Fruit fly (Drosophila melanogaster): Measurements from ENCODE around the gene Lar.

Gene Lar

DNA sequence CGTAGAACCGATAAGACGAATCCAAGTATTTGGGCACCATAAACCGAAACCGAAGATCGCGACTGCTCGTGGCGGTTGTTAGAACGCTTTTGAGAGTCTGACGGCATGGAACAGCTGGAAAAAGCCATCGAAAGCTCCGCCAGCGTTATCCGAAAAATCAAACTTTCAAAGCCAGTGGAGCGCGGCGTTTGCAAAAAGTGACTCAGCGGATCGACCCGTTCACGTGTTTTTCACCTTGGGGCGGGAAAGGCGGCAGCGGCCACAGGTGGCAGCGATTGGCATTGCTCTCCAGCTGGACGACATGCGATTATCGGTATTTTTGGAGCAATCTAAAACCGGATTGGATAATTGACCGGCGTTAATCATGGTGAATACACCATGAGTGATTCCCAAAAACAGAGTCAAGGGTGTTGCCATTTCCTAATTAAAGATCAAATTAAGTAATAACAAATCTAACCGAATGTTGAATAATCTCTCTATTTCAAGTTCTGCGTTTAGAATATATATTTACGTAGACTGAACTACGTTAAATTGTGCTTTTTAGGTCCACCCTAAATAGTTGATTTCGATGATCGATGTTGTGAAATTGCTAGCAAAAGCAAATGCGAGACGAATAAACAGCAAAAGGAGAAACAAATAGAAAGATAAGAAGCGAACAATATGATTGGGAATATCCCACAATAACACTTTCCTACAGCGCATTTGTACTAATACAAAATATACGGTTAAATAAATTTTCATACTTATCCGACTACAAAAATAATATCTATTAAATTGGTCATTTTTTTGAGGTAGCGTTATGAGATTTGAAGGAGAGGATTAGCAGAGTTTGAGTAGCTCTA, 39.3 kb upstream of the Lar start, which contains the start of gene CG10337:
TSS of gene CG10337 (minus strand) at position 91 of the 842 bp plus-strand sequence.
- TF ChIP-seq dpn (GFP tag; optimal IDR thresholded peaks at IDR 0.05) (peak; percentile 26 to 29), Max (GFP tag; optimal IDR thresholded peaks at IDR 0.05) (no peak), C15 (GFP tag; IDR thresholded peaks at IDR 0.05) (no peak), Ssrp (tag; optimal IDR thresholded peaks at IDR 0.05) (no peak), odd (GFP tag; optimal IDR thresholded peaks at IDR 0.05) (peak; percentile 67), Aef1 (GFP tag; IDR thresholded peaks at IDR 0.05) (0 out of 3 replicates have a peak, but pooled peaks have one; percentile 25), Sry-δ (GFP tag; optimal IDR thresholded peaks at IDR 0.05) (peak; percentile 7), bbx (GFP tag; IDR thresholded peaks at IDR 0.05; ENCODE audit: partially characterized antibody) (no peak), crol (GFP tag; IDR thresholded peaks at IDR 0.05) (no peak), eyg (GFP tag; optimal IDR thresholded peaks at IDR 0.05) (no peak), CG2202 (tag; optimal IDR thresholded peaks at IDR 0.05) (no peak), lab (GFP tag; optimal IDR thresholded peaks at IDR 0.05) (peak; percentile 86), otp (GFP tag; IDR thresholded peaks at IDR 0.05) (peak; percentile 52; the same call in 1 of the 3 replicates), so (GFP tag; IDR thresholded peaks at IDR 0.05) (peak; percentile 71), CG4730 (GFP tag; IDR thresholded peaks at IDR 0.05) (no peak), her (GFP tag; optimal IDR thresholded peaks at IDR 0.05) (no peak), CG9932 (GFP tag; IDR thresholded peaks at IDR 0.05) (peak; percentile 42), CG8924 (tag; optimal IDR thresholded peaks at IDR 0.05) (peak; percentile 58), Dip3 (GFP tag; optimal IDR thresholded peaks at IDR 0.05) (no peak), Hsf (GFP tag; optimal IDR thresholded peaks at IDR 0.05) (peak; percentile 16), bigmax (GFP tag; optimal IDR thresholded peaks at IDR 0.05) (no peak), CG30020 (tag; optimal IDR thresholded peaks at IDR 0.05) (no peak), E2f2 (GFP tag; IDR thresholded peaks at IDR 0.05) (peak; percentile 30; the same call in 1 of the 2 replicates), CG5953 (GFP tag; IDR thresholded peaks at IDR 0.05) (no peak), psq (GFP tag; optimal IDR thresholded peaks at IDR 0.05) (peak; percentile 86), usp (GFP tag; optimal IDR thresholded peaks at IDR 0.05) (no peak), CG6813 (GFP tag; optimal IDR thresholded peaks at IDR 0.05) (peak; percentile 42), CG18764 (GFP tag; optimal IDR thresholded peaks at IDR 0.05) (no peak), CG3847 (GFP tag; IDR thresholded peaks at IDR 0.05) (no peak), sima (GFP tag; optimal IDR thresholded peaks at IDR 0.05) (no peak), CG11560 (tag; IDR thresholded peaks at IDR 0.05) (no peak), BEAF-32 (GFP tag; optimal IDR thresholded peaks at IDR 0.05) (no peak), esg (GFP tag; conservative IDR thresholded peaks at IDR 0.05) (no peak), cas (GFP tag; IDR thresholded peaks at IDR 0.05) (no peak), YL-1 (GFP tag; optimal IDR thresholded peaks at IDR 0.05) (peak; percentile 34), Hr51 (GFP tag; optimal IDR thresholded peaks at IDR 0.05) (peak in 1 of 2 experiments; percentile 73), sens-2 (GFP tag; IDR thresholded peaks at IDR 0.05) (no peak), CG6272 (GFP tag; IDR thresholded peaks at IDR 0.05) (no peak), mirr (GFP tag; optimal IDR thresholded peaks at IDR 0.05) (peak; percentile 42), inv (GFP tag; IDR thresholded peaks at IDR 0.05; ENCODE audit: partially characterized antibody) (no peak), Ets97D (GFP tag; optimal IDR thresholded peaks at IDR 0.05) (no peak), gro (GFP tag; optimal IDR thresholded peaks at IDR 0.05) (peak; percentile 15), CG34224 (GFP tag; IDR thresholded peaks at IDR 0.05; ENCODE audit: partially characterized antibody) (0 out of 3 replicates have a peak, but pooled peaks have one; percentile 25), Hr78 (GFP tag; optimal IDR thresholded peaks at IDR 0.05) (no peak), CG8290 (GFP tag; optimal IDR thresholded peaks at IDR 0.05) (no peak), CG8290 (tag; optimal IDR thresholded peaks at IDR 0.05) (peak in 1 of 2 experiments; percentile 77), jigr1 (GFP tag; IDR thresholded peaks at IDR 0.05) (no peak), CG14441 (GFP tag; IDR thresholded peaks at IDR 0.05) (peak; percentile 54; the same call in 1 of the 2 replicates), sug (tag; optimal IDR thresholded peaks at IDR 0.05) (peak; percentile 79), en (GFP tag; optimal IDR thresholded peaks at IDR 0.05) (no peak)

All from whole organism, embryonic.